Fruit fly (Drosophila melanogaster) whole organism, embryonic: Measurements from ENCODE around the gene drm.

Experiments
- B-H1 ChIP-seq: fragments of 200-800 bp; sonication (Bioruptor generic); IDR thresholded peaks from 3 replicates; pipeline ENCODE4 v1.3.6; 2022; ENCODE audit warnings: missing biosample characterization, missing genetic modification characterization
- Bdp1 ChIP-seq: fragments of 200-800 bp; sonication (Bioruptor generic); optimal IDR thresholded peaks from 3 replicates; lab custom pipeline; 2016; ENCODE audit warnings: missing biosample characterization, missing genetic modification characterization
- CG11504 ChIP-seq: fragments of 200-800 bp; sonication (Bioruptor generic); optimal IDR thresholded peaks from 3 replicates; lab custom pipeline; 2019; ENCODE audit warnings: missing biosample characterization, mild to moderate bottlenecking, missing genetic modification characterization, moderate library complexity
- CG12104 ChIP-seq: fragments of 200-800 bp; sonication (Bioruptor generic); optimal IDR thresholded peaks from 3 replicates; lab custom pipeline; 2016; ENCODE audit warnings: missing biosample characterization, missing genetic modification characterization
- CG12659 ChIP-seq: fragments of 200-800 bp; sonication (Bioruptor generic); optimal IDR thresholded peaks from 3 replicates; lab custom pipeline; 2017; ENCODE audit warnings: mild to moderate bottlenecking, missing biosample characterization, missing genetic modification reagents, missing genetic modification characterization
- CG13775 ChIP-seq: fragments of 200-800 bp; sonication (Bioruptor generic); optimal IDR thresholded peaks from 3 replicates; lab custom pipeline; 2017; ENCODE audit warnings: missing biosample characterization, mild to moderate bottlenecking, missing genetic modification characterization
- CG14014 ChIP-seq: fragments of 200-800 bp; sonication (Bioruptor generic); IDR thresholded peaks from 2 replicates; pipeline ENCODE4 v1.3.6; 2022; ENCODE audit warnings: missing biosample characterization, missing genetic modification characterization
- CG15601 ChIP-seq: fragments of 200-800 bp; sonication (Bioruptor generic); optimal IDR thresholded peaks from 3 replicates; lab custom pipeline; 2019; ENCODE audit warnings: missing biosample characterization, mild to moderate bottlenecking, missing genetic modification characterization, moderate library complexity
- CG1602 ChIP-seq: fragments of 200-800 bp; sonication (Bioruptor generic); optimal IDR thresholded peaks from 3 replicates; lab custom pipeline; 2016; ENCODE audit warnings: missing biosample characterization, missing genetic modification characterization
- CG17328 ChIP-seq: fragments of 200-800 bp; sonication (Bioruptor generic); IDR thresholded peaks from 2 replicates; pipeline ENCODE4 v1.3.6; 2022; ENCODE audit warnings: missing biosample characterization, missing genetic modification characterization
- CG17912 ChIP-seq: fragments of 200-800 bp; sonication (Bioruptor generic); optimal IDR thresholded peaks from 2 replicates; lab custom pipeline; 2018; ENCODE audit warnings: missing biosample characterization, mild to moderate bottlenecking, missing genetic modification characterization
- CG18619 ChIP-seq: fragments of 200-800 bp; sonication (Bioruptor generic); optimal IDR thresholded peaks from 3 replicates; lab custom pipeline; 2017; ENCODE audit warnings: missing biosample characterization, mild to moderate bottlenecking, missing genetic modification characterization
- CG2889 ChIP-seq: fragments of 200-800 bp; sonication (Bioruptor generic); IDR thresholded peaks from 3 replicates; pipeline ENCODE4 v1.3.6; 2022; ENCODE audit warnings: missing biosample characterization, missing genetic modification characterization
- CG3163 ChIP-seq: fragments of 200-800 bp; sonication (Bioruptor generic); optimal IDR thresholded peaks from 3 replicates; lab custom pipeline; 2016; ENCODE audit warnings: missing biosample characterization, missing genetic modification characterization
- CG3726 ChIP-seq: fragments of 200-800 bp; sonication (Bioruptor generic); IDR thresholded peaks from 3 replicates; pipeline ENCODE4, ENCODE4 v1.3.6; 2022; ENCODE audit warnings: missing biosample characterization, missing genetic modification characterization
- CG42726 ChIP-seq: fragments of 200-800 bp; sonication (Bioruptor generic); IDR thresholded peaks from 2 replicates; pipeline ENCODE4 v1.3.6; 2022; ENCODE audit warnings: missing biosample characterization, missing genetic modification characterization; ENCODE audit not compliant: partially characterized antibody
- CG5180 ChIP-seq: fragments of 200-800 bp; sonication (Bioruptor generic); optimal IDR thresholded peaks from 3 replicates; lab custom pipeline; 2017; ENCODE audit warnings: missing biosample characterization, missing genetic modification characterization, mild to moderate bottlenecking, moderate library complexity, missing genetic modification reagents
- CG6272 ChIP-seq: fragments of 200-800 bp; sonication (Bioruptor generic); IDR thresholded peaks from 2 replicates; pipeline ENCODE4 v1.3.6; 2022; ENCODE audit warnings: missing biosample characterization, missing genetic modification characterization
- CG8944 ChIP-seq: fragments of 200-800 bp; sonication (Bioruptor generic); optimal IDR thresholded peaks from 3 replicates; lab custom pipeline; 2016; ENCODE audit warnings: missing biosample characterization, missing genetic modification characterization
- Chrac-16 ChIP-seq: fragments of 200-800 bp; sonication (Bioruptor generic); optimal IDR thresholded peaks from 3 replicates; lab custom pipeline; 2016; ENCODE audit warnings: missing biosample characterization, missing genetic modification characterization
- CrebB ChIP-seq: fragments of 200-800 bp; sonication (Bioruptor generic); optimal IDR thresholded peaks from 3 replicates; lab custom pipeline; 2018; ENCODE audit warnings: missing biosample characterization, mild to moderate bottlenecking, missing genetic modification characterization
- Deaf1 ChIP-seq: fragments of 200-800 bp; optimal IDR thresholded peaks from 3 replicates; lab custom pipeline; 2019; ENCODE audit warnings: missing biosample characterization, mild to moderate bottlenecking, missing genetic modification characterization, moderate library complexity
- Dll ChIP-seq: fragments of 200-800 bp; sonication (Bioruptor generic); IDR thresholded peaks from 4 replicates; pipeline ENCODE4 v1.3.6; 2022; ENCODE audit warnings: missing biosample characterization, missing genetic modification characterization; ENCODE audit not compliant: partially characterized antibody
- E2f1 ChIP-seq: fragments of 200-800 bp; sonication (Bioruptor generic); IDR thresholded peaks from 2 replicates; pipeline ENCODE4 v1.3.6; 2022; ENCODE audit warnings: missing biosample characterization, missing genetic modification characterization
- Ets97D ChIP-seq: fragments of 200-800 bp; sonication (Bioruptor generic); optimal IDR thresholded peaks from 3 replicates; lab custom pipeline; 2016; ENCODE audit warnings: missing biosample characterization, missing genetic modification characterization
- Fer3 ChIP-seq: fragments of 200-800 bp; sonication (Bioruptor generic); optimal IDR thresholded peaks from 2 replicates; lab custom pipeline; 2018; ENCODE audit warnings: missing biosample characterization, mild to moderate bottlenecking, missing genetic modification characterization, moderate library complexity
- H15 ChIP-seq: fragments of 200-800 bp; sonication (Bioruptor generic); IDR thresholded peaks from 3 replicates; pipeline ENCODE4 v1.3.6; 2022; ENCODE audit warnings: missing biosample characterization, missing genetic modification characterization
- MTF-1 ChIP-seq: fragments of 200-800 bp; sonication (Bioruptor generic); optimal IDR thresholded peaks from 2 replicates; lab custom pipeline; 2018; ENCODE audit warnings: missing biosample characterization, mild to moderate bottlenecking, missing genetic modification characterization, borderline replicate concordance
- Mrtf ChIP-seq: fragments of 200-800 bp; sonication (Bioruptor generic); IDR thresholded peaks from 3 replicates; pipeline ENCODE4 v1.3.6; 2022; ENCODE audit warnings: missing biosample characterization, missing genetic modification characterization
- NfI ChIP-seq: fragments of 200-800 bp; sonication (Bioruptor generic); optimal IDR thresholded peaks from 3 replicates; lab custom pipeline; 2018; ENCODE audit warnings: missing biosample characterization, mild to moderate bottlenecking, missing genetic modification characterization, moderate library complexity
- Pdp1 ChIP-seq, 2 experiments: fragments of 200-800 bp; sonication (Bioruptor generic); optimal IDR thresholded peaks; 3 replicates each; lab custom pipeline; 2016; ENCODE audit warnings: missing biosample characterization in 2 of 2, missing genetic modification characterization in 2 of 2, mild to moderate bottlenecking in 1 of 2, moderate library complexity in 1 of 2
- Poxn ChIP-seq: fragments of 200-800 bp; sonication (Bioruptor generic); IDR thresholded peaks from 2 replicates; pipeline ENCODE4 v1.3.6; 2022; ENCODE audit warnings: missing biosample characterization, missing genetic modification characterization
- Side ChIP-seq: fragments of 200-800 bp; sonication (Bioruptor generic); optimal IDR thresholded peaks from 2 replicates; lab custom pipeline; 2016; ENCODE audit warnings: missing biosample characterization, missing genetic modification characterization
- Sox102F ChIP-seq: fragments of 200-800 bp; sonication (Bioruptor generic); optimal IDR thresholded peaks from 2 replicates; lab custom pipeline; 2018; ENCODE audit warnings: missing biosample characterization, mild to moderate bottlenecking, missing genetic modification characterization, moderate library complexity
- Usf ChIP-seq: fragments of 200-800 bp; sonication (Bioruptor generic); optimal IDR thresholded peaks from 2 replicates; lab custom pipeline; 2017; ENCODE audit warnings: missing genotype, missing biosample characterization, missing genetic modification characterization
- ac ChIP-seq: fragments of 200-800 bp; sonication (Bioruptor generic); optimal IDR thresholded peaks from 3 replicates; lab custom pipeline; 2017; ENCODE audit warnings: missing biosample characterization, mild to moderate bottlenecking, missing genetic modification characterization
- aop ChIP-seq: fragments of 200-800 bp; sonication (Bioruptor generic); IDR thresholded peaks from 2 replicates; pipeline ENCODE4 v1.3.6; 2022; ENCODE audit warnings: missing biosample characterization, missing genetic modification characterization
- ash1 ChIP-seq: fragments of 200-800 bp; sonication (Bioruptor generic); optimal IDR thresholded peaks from 2 replicates; lab custom pipeline; 2018; ENCODE audit warnings: missing biosample characterization, mild to moderate bottlenecking, missing genetic modification characterization
- chinmo ChIP-seq: fragments of 200-800 bp; sonication (Bioruptor generic); IDR thresholded peaks from 4 replicates; pipeline ENCODE4 v1.3.6; 2022; ENCODE audit warnings: missing biosample characterization, missing genetic modification characterization; ENCODE audit not compliant: partially characterized antibody
- crol ChIP-seq: fragments of 200-800 bp; sonication (Bioruptor generic); IDR thresholded peaks from 2 replicates; pipeline ENCODE4 v1.3.6; 2022; ENCODE audit warnings: missing biosample characterization, missing genetic modification characterization
- gfzf ChIP-seq: fragments of 200-800 bp; sonication (Bioruptor generic); optimal IDR thresholded peaks from 2 replicates; lab custom pipeline; 2016; ENCODE audit warnings: missing biosample characterization, mild to moderate bottlenecking, missing genetic modification characterization, moderate library complexity
- jigr1 ChIP-seq: fragments of 200-800 bp; sonication (Bioruptor generic); IDR thresholded peaks from 3 replicates; pipeline ENCODE4 v1.3.6; 2022; ENCODE audit warnings: missing biosample characterization, missing genetic modification characterization
- kni ChIP-seq: fragments of 200-800 bp; sonication (Bioruptor generic); optimal IDR thresholded peaks from 3 replicates; lab custom pipeline; 2017; ENCODE audit warnings: mild to moderate bottlenecking, missing biosample characterization, missing genetic modification reagents, missing genetic modification characterization
- oc ChIP-seq: fragments of 200-800 bp; sonication (Bioruptor generic); optimal IDR thresholded peaks from 2 replicates; lab custom pipeline; 2018; ENCODE audit warnings: missing biosample characterization, mild to moderate bottlenecking, missing genetic modification characterization, moderate library complexity
- psq ChIP-seq: fragments of 200-800 bp; sonication (Bioruptor generic); optimal IDR thresholded peaks from 2 replicates; lab custom pipeline; 2017; ENCODE audit warnings: missing biosample characterization, missing genetic modification characterization
- so ChIP-seq: fragments of 200-800 bp; sonication (Bioruptor generic); IDR thresholded peaks from 3 replicates; pipeline ENCODE4 v1.3.6; 2022; ENCODE audit warnings: missing biosample characterization, missing genetic modification characterization
- tna ChIP-seq: fragments of 200-800 bp; sonication (Bioruptor generic); IDR thresholded peaks from 2 replicates; pipeline ENCODE4 v1.3.6; 2022; ENCODE audit warnings: missing biosample characterization, missing genetic modification characterization; ENCODE audit not compliant: partially characterized antibody
- unpg ChIP-seq: fragments of 200-800 bp; sonication (Bioruptor generic); optimal IDR thresholded peaks from 3 replicates; lab custom pipeline; 2018; ENCODE audit warnings: missing biosample characterization, mild to moderate bottlenecking, missing genetic modification characterization, moderate library complexity

Gene drm

dm6 chr2L:3587907-3588733 lies 49.1 kb downstream of the drm start (continued):
- TF ChIP-seq CG12659 (GFP tag; lab: Kevin White, UChicago), result peak; percentile 59
- 0 out of 4 replicates have a peak, but pooled peaks have one; percentile 51 for TF ChIP-seq chinmo
- TF ChIP-seq ac (GFP tag; lab: Kevin White, UChicago), result peak; percentile 99
- TF ChIP-seq CrebB (tag; lab: Kevin White, UChicago), result peak; percentile 34
- peak; percentile 67; the same call in 2 of the 3 replicates for TF ChIP-seq B-H1 (GFP tag; lab: Robert Waterston, UW)
- no peak for TF ChIP-seq Bdp1 (GFP tag; lab: Kevin White, UChicago)
- TF ChIP-seq CG14014 (GFP tag; lab: Robert Waterston, UW), result peak; percentile 54; the same call in 1 of the 2 replicates
- no peak for TF ChIP-seq CG3163
- peak; percentile 91 for TF ChIP-seq CG17328 (GFP tag; lab: Robert Waterston, UW)
- TF ChIP-seq Fer3 (tag; lab: Kevin White, UChicago), result peak; percentile 66
- TF ChIP-seq Poxn (GFP tag; lab: Robert Waterston, UW), result no peak
- peak; percentile 67; the same call in 2 of the 3 replicates for TF ChIP-seq Mrtf (GFP tag; lab: Robert Waterston, UW)
- TF ChIP-seq CG6272 (GFP tag; lab: Robert Waterston, UW), result peak; percentile 67
- peak; percentile 50 for TF ChIP-seq NfI (GFP tag; lab: Kevin White, UChicago)
- TF ChIP-seq tna (GFP tag; lab: Robert Waterston, UW), result no peak
- no peak for TF ChIP-seq gfzf (GFP tag; lab: Kevin White, UChicago)
- no peak for TF ChIP-seq Ets97D (GFP tag; lab: Kevin White, UChicago)
- peak; percentile 71 for TF ChIP-seq CG5180
- TF ChIP-seq CG3726, result peak; percentile 46; the same call in 1 of the 3 replicates
- no peak for TF ChIP-seq Dll (GFP tag; lab: Robert Waterston, UW)
- TF ChIP-seq CG18619 (GFP tag; lab: Kevin White, UChicago), result peak; percentile 44
- TF ChIP-seq psq (GFP tag; lab: Kevin White, UChicago), result peak; percentile 45
- peak; percentile 75 for TF ChIP-seq kni
- TF ChIP-seq ash1 (GFP tag; lab: Kevin White, UChicago), result no peak
- peak; percentile 74 for TF ChIP-seq oc (tag; lab: Kevin White, UChicago)
- TF ChIP-seq aop (GFP tag; lab: Robert Waterston, UW), result no peak
- TF ChIP-seq Usf, result peak; percentile 30
- TF ChIP-seq CG1602 (GFP tag; lab: Kevin White, UChicago), result peak; percentile 76
- peak; percentile 45; the same call in 1 of the 3 replicates for TF ChIP-seq so (GFP tag; lab: Robert Waterston, UW)
- TF ChIP-seq E2f1, result peak; percentile 90
- peak; percentile 63 for TF ChIP-seq CG12104 (GFP tag; lab: Kevin White, UChicago)
- peak; percentile 87 for TF ChIP-seq unpg
- peak; percentile 90 for TF ChIP-seq crol (GFP tag; lab: Robert Waterston, UW)
- TF ChIP-seq CG2889 (GFP tag; lab: Robert Waterston, UW), result peak; percentile 21; the same call in 1 of the 3 replicates
- peak; percentile 49 for TF ChIP-seq Deaf1 (tag; lab: Kevin White, UChicago)
- TF ChIP-seq Sox102F (GFP tag; lab: Kevin White, UChicago), result peak; percentile 84
- peak; percentile 98 for TF ChIP-seq CG11504 (tag; lab: Kevin White, UChicago)
- no peak for TF ChIP-seq CG17912 (GFP tag; lab: Kevin White, UChicago)
- TF ChIP-seq Side, result no peak
- TF ChIP-seq jigr1, result 0 out of 3 replicates have a peak, but pooled peaks have one; percentile 8
- peak; percentile 78 for TF ChIP-seq H15 (GFP tag; lab: Robert Waterston, UW)
- peak; percentile 72 for TF ChIP-seq Chrac-16 (GFP tag; lab: Kevin White, UChicago)
- TF ChIP-seq CG42726 (GFP tag; lab: Robert Waterston, UW), result no peak
- peak; percentile 89 for TF ChIP-seq CG15601 (tag; lab: Kevin White, UChicago)
- TF ChIP-seq CG13775 (GFP tag; lab: Kevin White, UChicago), result peak; percentile 78
- TF ChIP-seq Pdp1 (GFP tag; optimal IDR thresholded peaks at IDR 0.05; lab: Kevin White, UChicago), result peak in 1 of 2 experiments; percentile 23
- TF ChIP-seq MTF-1 (GFP tag; lab: Kevin White, UChicago), result peak; percentile 53
- no peak for TF ChIP-seq CG8944 (GFP tag; lab: Kevin White, UChicago)
